Worm (Caenorhabditis elegans) whole organism, L3 larva: ENCODE results near the gene pyk-2.

Experiments
- R02D3.7 ChIP-seq: fragments of 150-350 bp; optimal IDR thresholded peaks from 2 replicates; lab custom pipeline; 2014; ENCODE audit warnings: missing biosample characterization, missing genetic modification characterization
- ZK546.5 ChIP-seq: sonication (generic microtip); optimal IDR thresholded peaks from 2 replicates; lab custom pipeline; 2017; ENCODE audit warnings: missing biosample characterization, missing genetic modification characterization
- aly-2 ChIP-seq: fragments of 150-350 bp; optimal IDR thresholded peaks from 2 replicates; lab custom pipeline; 2014; ENCODE audit warnings: missing biosample characterization, missing genetic modification characterization
- ama-1 ChIP-seq: fragments of 150-350 bp; optimal IDR thresholded peaks from 2 replicates; lab custom pipeline; 2018
- ceh-16 ChIP-seq: sonication (generic microtip); optimal IDR thresholded peaks from 2 replicates; lab custom pipeline; 2017; ENCODE audit warnings: missing biosample characterization, missing genetic modification characterization
- ceh-28 ChIP-seq: fragments of 150-350 bp; optimal IDR thresholded peaks from 2 replicates; lab custom pipeline; 2014; ENCODE audit warnings: missing biosample characterization, missing genetic modification reagents, missing genetic modification characterization
- ceh-82 ChIP-seq: fragments of 150-350 bp; optimal IDR thresholded peaks from 2 replicates; lab custom pipeline; 2014; ENCODE audit warnings: missing biosample characterization, missing genetic modification characterization
- ceh-9 ChIP-seq: sonication (generic microtip); optimal IDR thresholded peaks from 2 replicates; lab custom pipeline; 2018; ENCODE audit warnings: missing biosample characterization, missing genetic modification characterization
- daf-12 ChIP-seq: fragments of 150-350 bp; optimal IDR thresholded peaks from 2 replicates; lab custom pipeline; 2014; ENCODE audit warnings: missing biosample characterization, missing genetic modification reagents, missing genetic modification characterization
- egl-27 ChIP-seq: sonication (generic microtip); optimal IDR thresholded peaks from 4 replicates; lab custom pipeline; 2017; ENCODE audit warnings: missing biosample characterization, missing genetic modification reagents, missing genetic modification characterization
- egl-5 ChIP-seq: fragments of 150-350 bp; optimal IDR thresholded peaks from 2 replicates; lab custom pipeline; 2017; ENCODE audit warnings: missing biosample characterization, missing genetic modification reagents, missing genetic modification characterization, inconsistent platforms
- elt-1 ChIP-seq: fragments of 150-350 bp; optimal IDR thresholded peaks from 2 replicates; lab custom pipeline; 2014; ENCODE audit warnings: missing biosample characterization, missing genetic modification characterization
- elt-2 ChIP-seq: sonication (generic microtip); optimal IDR thresholded peaks from 2 replicates; lab custom pipeline; 2016; ENCODE audit warnings: missing genetic modification reagents, mild to moderate bottlenecking, missing genetic modification characterization, missing compliant biosample characterization
- elt-3 ChIP-seq, 3 experiments: fragments of 150-350 bp in 1 of 3; sonication (generic microtip) in 2 of 3; optimal IDR thresholded peaks; 2 replicates in 2 of 3; 4 replicates in 1 of 3; lab custom pipeline; 2014 to 2017; ENCODE audit warnings: missing biosample characterization in 3 of 3, missing genetic modification characterization in 3 of 3
- eor-1 ChIP-seq, 2 experiments: fragments of 150-350 bp; optimal IDR thresholded peaks; 2 replicates each; lab custom pipeline; 2014 to 2018; ENCODE audit warnings: missing biosample characterization in 2 of 2, missing genetic modification characterization in 2 of 2
- fkh-10 ChIP-seq: sonication (generic microtip); optimal IDR thresholded peaks from 2 replicates; lab custom pipeline; 2017; ENCODE audit warnings: missing biosample characterization, missing genetic modification reagents, missing genetic modification characterization
- fkh-2 ChIP-seq: fragments of 150-350 bp; optimal IDR thresholded peaks from 2 replicates; lab custom pipeline; 2014; ENCODE audit warnings: missing biosample characterization, missing genetic modification reagents, missing genetic modification characterization
- fos-1 ChIP-seq: fragments of 150-350 bp; optimal IDR thresholded peaks from 2 replicates; lab custom pipeline; 2014; ENCODE audit warnings: missing biosample characterization, missing genetic modification characterization
- hmg-11 ChIP-seq: sonication (generic microtip); optimal IDR thresholded peaks from 2 replicates; lab custom pipeline; 2016; ENCODE audit warnings: missing genetic modification characterization, missing compliant biosample characterization
- jun-1 ChIP-seq: fragments of 150-350 bp; optimal IDR thresholded peaks from 2 replicates; lab custom pipeline; 2014; ENCODE audit warnings: missing biosample characterization, missing genetic modification reagents, missing genetic modification characterization
- lin-15B ChIP-seq: fragments of 150-350 bp; optimal IDR thresholded peaks from 2 replicates; lab custom pipeline; 2014; ENCODE audit warnings: missing biosample characterization, missing genetic modification characterization
- lin-39 ChIP-seq: fragments of 150-350 bp; optimal IDR thresholded peaks from 2 replicates; lab custom pipeline; 2018; ENCODE audit warnings: missing biosample characterization, missing genetic modification reagents, missing genetic modification characterization
- lsy-12 ChIP-seq: sonication (generic microtip); optimal IDR thresholded peaks from 2 replicates; lab custom pipeline; 2016; ENCODE audit warnings: mild to moderate bottlenecking, missing genetic modification characterization, missing compliant biosample characterization
- mdl-1 ChIP-seq: fragments of 150-350 bp; optimal IDR thresholded peaks from 2 replicates; lab custom pipeline; 2014; ENCODE audit warnings: missing biosample characterization, missing genetic modification characterization
- mml-1 ChIP-seq: fragments of 150-350 bp; sonication (generic microtip); optimal IDR thresholded peaks from 3 replicates; lab custom pipeline; 2014; ENCODE audit warnings: missing biosample characterization, missing genetic modification characterization
- nfya-1 ChIP-seq: sonication (generic microtip); optimal IDR thresholded peaks from 2 replicates; lab custom pipeline; 2017; ENCODE audit warnings: missing genetic modification characterization, mild to moderate bottlenecking, missing compliant biosample characterization, antibody characterized with exemption, moderate library complexity; ENCODE audit not compliant: insufficient read depth
- nhr-11 ChIP-seq: fragments of 150-350 bp; optimal IDR thresholded peaks from 2 replicates; lab custom pipeline; 2014; ENCODE audit warnings: missing biosample characterization, missing genetic modification characterization
- nhr-12 ChIP-seq: fragments of 150-350 bp; optimal IDR thresholded peaks from 2 replicates; lab custom pipeline; 2014; ENCODE audit warnings: missing biosample characterization, missing genetic modification characterization
- nhr-23 ChIP-seq: fragments of 150-350 bp; optimal IDR thresholded peaks from 2 replicates; lab custom pipeline; 2014; ENCODE audit warnings: missing biosample characterization, missing genetic modification reagents, missing genetic modification characterization
- nhr-237 ChIP-seq: fragments of 150-350 bp; optimal IDR thresholded peaks from 2 replicates; lab custom pipeline; 2014; ENCODE audit warnings: missing biosample characterization, missing genetic modification characterization
- nhr-25 ChIP-seq: sonication (generic microtip); optimal IDR thresholded peaks from 2 replicates; lab custom pipeline; 2017; ENCODE audit warnings: missing biosample characterization, missing genetic modification characterization
- nhr-28 ChIP-seq: fragments of 150-350 bp; optimal IDR thresholded peaks from 2 replicates; lab custom pipeline; 2014; ENCODE audit warnings: missing biosample characterization, missing genetic modification characterization
- nhr-43 ChIP-seq: sonication (generic microtip); optimal IDR thresholded peaks from 2 replicates; lab custom pipeline; 2016; ENCODE audit warnings: mild to moderate bottlenecking, missing genetic modification characterization, missing compliant biosample characterization; ENCODE audit not compliant: poor library complexity, severe bottlenecking
- nhr-67 ChIP-seq: fragments of 150-350 bp; optimal IDR thresholded peaks from 2 replicates; lab custom pipeline; 2014; ENCODE audit warnings: missing biosample characterization, missing genetic modification characterization
- nhr-76 ChIP-seq: fragments of 150-350 bp; sonication (generic microtip); optimal IDR thresholded peaks from 5 replicates; lab custom pipeline; 2014; ENCODE audit warnings: missing biosample characterization, missing genetic modification characterization
- nhr-77 ChIP-seq: fragments of 150-350 bp; optimal IDR thresholded peaks from 2 replicates; lab custom pipeline; 2014; ENCODE audit warnings: missing biosample characterization, missing genetic modification characterization
- pha-4 ChIP-seq: fragments of 150-350 bp; optimal IDR thresholded peaks from 2 replicates; lab custom pipeline; 2014; ENCODE audit warnings: missing biosample characterization, missing genetic modification reagents, missing genetic modification characterization
- pqm-1 ChIP-seq: fragments of 150-350 bp; optimal IDR thresholded peaks from 2 replicates; lab custom pipeline; 2017; ENCODE audit warnings: missing biosample characterization, missing genetic modification characterization, inconsistent platforms
- sea-2 ChIP-seq: fragments of 150-350 bp; sonication (generic microtip); optimal IDR thresholded peaks from 4 replicates; lab custom pipeline; 2014; ENCODE audit warnings: missing biosample characterization, missing genetic modification reagents, missing genetic modification characterization
- skn-1 ChIP-seq: fragments of 150-350 bp; optimal IDR thresholded peaks from 2 replicates; lab custom pipeline; 2014; ENCODE audit warnings: missing biosample characterization, missing genetic modification characterization
- snpc-4 ChIP-seq: fragments of 150-350 bp; optimal IDR thresholded peaks from 2 replicates; lab custom pipeline; 2014; ENCODE audit warnings: missing biosample characterization, missing genetic modification characterization
- tbx-2 ChIP-seq: sonication (generic microtip); optimal IDR thresholded peaks from 2 replicates; lab custom pipeline; 2016; ENCODE audit warnings: mild to moderate bottlenecking, missing genetic modification characterization, missing compliant biosample characterization
- unc-39 ChIP-seq: sonication (generic microtip); optimal IDR thresholded peaks from 4 replicates; lab custom pipeline; 2017; ENCODE audit warnings: missing biosample characterization, missing genetic modification characterization
- unc-62 ChIP-seq: fragments of 150-350 bp; sonication (generic microtip); optimal IDR thresholded peaks from 4 replicates; lab custom pipeline; 2014; ENCODE audit warnings: missing biosample characterization, missing genetic modification reagents, missing genetic modification characterization
- zag-1 ChIP-seq: fragments of 150-350 bp; optimal IDR thresholded peaks from 2 replicates; lab custom pipeline; 2014; ENCODE audit warnings: missing biosample characterization, missing genetic modification characterization
- ztf-11 ChIP-seq: fragments of 150-350 bp; optimal IDR thresholded peaks from 2 replicates; lab custom pipeline; 2014; ENCODE audit warnings: missing biosample characterization, missing genetic modification characterization
- ztf-4 ChIP-seq: fragments of 150-350 bp; optimal IDR thresholded peaks from 2 replicates; lab custom pipeline; 2014; ENCODE audit warnings: missing biosample characterization, missing genetic modification characterization

Gene pyk-2

ce11 chrIV:10918877-10919560, 9.3 kb downstream of the pyk-2 start:
- no peak for TF ChIP-seq unc-62
- TF ChIP-seq R02D3.7 (tag; lab: Kevin White, UChicago), result peak; percentile 17
- TF ChIP-seq eor-1 (tag; optimal IDR thresholded peaks at IDR 0.05; lab: Kevin White, UChicago), result no peak
- TF ChIP-seq zag-1 (tag; lab: Kevin White, UChicago), result no peak
- peak; percentile 60 for TF ChIP-seq ama-1 (lab: Kevin White, UChicago)
- TF ChIP-seq elt-2 (tag; lab: Kevin White, UChicago), result peak; percentile 72
- peak; percentile 8 for TF ChIP-seq ceh-28 (tag; lab: Kevin White, UChicago)
- TF ChIP-seq ceh-16 (tag; lab: Kevin White, UChicago), result no peak
- peak; percentile 70 for TF ChIP-seq snpc-4 (tag; lab: Kevin White, UChicago)
- TF ChIP-seq nhr-28 (tag; lab: Kevin White, UChicago), result no peak
- TF ChIP-seq egl-27 (tag; lab: Kevin White, UChicago), result no peak
- TF ChIP-seq lin-39, result peak; percentile 78
- TF ChIP-seq nfya-1 (tag; lab: Kevin White, UChicago), result peak; percentile 83
- TF ChIP-seq lsy-12 (tag; lab: Kevin White, UChicago), result peak; percentile 40
- no peak for TF ChIP-seq fos-1 (tag; lab: Kevin White, UChicago)
- TF ChIP-seq nhr-12, result no peak
- no peak for TF ChIP-seq tbx-2
- TF ChIP-seq nhr-25 (tag; lab: Kevin White, UChicago), result peak; percentile 81
- peak; percentile 65 for TF ChIP-seq mdl-1 (tag; lab: Kevin White, UChicago)
- no peak for TF ChIP-seq mml-1 (tag; lab: Kevin White, UChicago)
- TF ChIP-seq nhr-77 (tag; lab: Kevin White, UChicago), result no peak
- peak; percentile 2 for TF ChIP-seq nhr-43
- no peak for TF ChIP-seq daf-12
- TF ChIP-seq ztf-11, result no peak
- TF ChIP-seq fkh-10 (GFP tag; lab: Kevin White, UChicago), result peak; percentile 61
- TF ChIP-seq sea-2 (GFP tag; lab: Kevin White, UChicago), result no peak
- no peak for TF ChIP-seq ztf-4 (tag; lab: Kevin White, UChicago)
- TF ChIP-seq egl-5 (tag; lab: Kevin White, UChicago), result peak; percentile 85
- TF ChIP-seq jun-1 (tag; lab: Kevin White, UChicago), result no peak
- TF ChIP-seq aly-2 (tag; lab: Kevin White, UChicago), result no peak
- TF ChIP-seq nhr-237, result no peak
- TF ChIP-seq pha-4 (tag; lab: Kevin White, UChicago), result peak; percentile 73
- TF ChIP-seq pqm-1 (tag; lab: Kevin White, UChicago), result peak; percentile 20
- TF ChIP-seq unc-39 (tag; lab: Kevin White, UChicago), result no peak
- TF ChIP-seq ceh-9 (tag; lab: Kevin White, UChicago), result no peak
- TF ChIP-seq nhr-76 (tag; lab: Kevin White, UChicago), result no peak
- peak; percentile 56 for TF ChIP-seq nhr-23
- no peak for TF ChIP-seq ZK546.5 (tag; lab: Kevin White, UChicago)
- peak; percentile 51 for TF ChIP-seq nhr-11 (tag; lab: Kevin White, UChicago)
- no peak for TF ChIP-seq ceh-82 (tag; lab: Kevin White, UChicago)
- TF ChIP-seq lin-15B (tag; lab: Kevin White, UChicago), result peak; percentile 85
- no peak for TF ChIP-seq fkh-2 (tag; lab: Kevin White, UChicago)
- TF ChIP-seq nhr-67, result no peak
- TF ChIP-seq elt-3 (tag; optimal IDR thresholded peaks at IDR 0.05; lab: Kevin White, UChicago), result no peak
- TF ChIP-seq skn-1 (tag; lab: Kevin White, UChicago), result peak; percentile 38
- TF ChIP-seq elt-1 (tag; lab: Kevin White, UChicago), result peak; percentile 66
- peak; percentile 90 for TF ChIP-seq hmg-11 (tag; lab: Kevin White, UChicago)
